Worm (Caenorhabditis elegans) whole organism, young adult: ENCODE results near the gene spig-9.

Experiments used
- D2030.7 ChIP-seq: fragments of 200-800 bp; sonication (Bioruptor generic); IDR thresholded peaks from 2 replicates; pipeline ENCODE4 v1.3.6; 2022; ENCODE audit warnings: missing genetic modification reagents, missing genetic modification characterization, missing compliant biosample characterization
- F37B4.10 ChIP-seq: fragments of 200-800 bp; sonication (Bioruptor generic); IDR thresholded peaks from 2 replicates; pipeline ENCODE4 v1.3.6; 2022; ENCODE audit warnings: missing genetic modification characterization, missing compliant biosample characterization
- F57A8.1 ChIP-seq: fragments of 200-800 bp; sonication (Bioruptor generic); optimal IDR thresholded peaks from 2 replicates; lab custom pipeline; 2018; ENCODE audit warnings: mild to moderate bottlenecking, missing genetic modification characterization, moderate library complexity, missing compliant biosample characterization
- K11D2.4 ChIP-seq: fragments of 200-800 bp; sonication (Bioruptor generic); IDR thresholded peaks from 2 replicates; pipeline ENCODE4 v1.3.6; 2022; ENCODE audit warnings: missing genetic modification reagents, missing genetic modification characterization, missing compliant biosample characterization
- Y53F4B.3 ChIP-seq: fragments of 200-800 bp; sonication (Bioruptor generic); IDR thresholded peaks from 2 replicates; pipeline ENCODE4 v1.3.6; 2022; ENCODE audit warnings: missing genetic modification reagents, missing genetic modification characterization, missing compliant biosample characterization
- akir-1 ChIP-seq: fragments of 200-800 bp; sonication (Bioruptor generic); optimal IDR thresholded peaks from 2 replicates; lab custom pipeline; 2018; ENCODE audit warnings: mild to moderate bottlenecking, missing genetic modification characterization, moderate library complexity, missing compliant biosample characterization
- ama-1 ChIP-seq, 3 experiments: fragments of 150-350 bp in 1 of 3; sonication (generic microtip) in 2 of 3; optimal IDR thresholded peaks; 2 replicates each; lab custom pipeline; 2014 to 2018; ENCODE audit warnings: missing biosample characterization in 2 of 3, missing genetic modification characterization in 2 of 3, missing genetic modification reagents in 2 of 3
- aptf-2 ChIP-seq: fragments of 200-800 bp; sonication (Bioruptor generic); conservative IDR thresholded peaks from 2 replicates; pipeline ENCODE4 v1.3.6; 2022; ENCODE audit warnings: missing genetic modification reagents, missing genetic modification characterization, missing compliant biosample characterization
- attf-5 ChIP-seq: fragments of 200-800 bp; sonication (Bioruptor generic); optimal IDR thresholded peaks from 2 replicates; lab custom pipeline; 2018; ENCODE audit warnings: mild to moderate bottlenecking, missing genetic modification characterization, missing compliant biosample characterization
- attf-6 ChIP-seq: fragments of 200-800 bp; sonication (Bioruptor generic); IDR thresholded peaks from 2 replicates; pipeline ENCODE4 v1.3.6; 2022; ENCODE audit warnings: missing genetic modification reagents, missing genetic modification characterization, missing compliant biosample characterization
- ccch-3 ChIP-seq: fragments of 200-800 bp; sonication (Bioruptor generic); optimal IDR thresholded peaks from 2 replicates; lab custom pipeline; 2018; ENCODE audit warnings: mild to moderate bottlenecking, missing genetic modification characterization, missing compliant biosample characterization
- ceh-27 ChIP-seq: fragments of 200-800 bp; sonication (Bioruptor generic); optimal IDR thresholded peaks from 2 replicates; lab custom pipeline; 2018; ENCODE audit warnings: mild to moderate bottlenecking, missing genetic modification characterization, moderate library complexity, missing compliant biosample characterization
- ceh-91 ChIP-seq: fragments of 200-800 bp; sonication (Bioruptor generic); IDR thresholded peaks from 2 replicates; pipeline ENCODE4 v1.3.6; 2022; ENCODE audit warnings: missing genetic modification reagents, missing genetic modification characterization, missing compliant biosample characterization
- dpl-1 ChIP-seq: fragments of 150-350 bp; optimal IDR thresholded peaks from 2 replicates; lab custom pipeline; 2014; ENCODE audit warnings: missing biosample characterization, missing genetic modification reagents, missing genetic modification characterization
- egrh-3 ChIP-seq: fragments of 200-800 bp; sonication (Bioruptor generic); IDR thresholded peaks from 2 replicates; pipeline ENCODE4 v1.3.6; 2022; ENCODE audit warnings: missing genetic modification reagents, missing genetic modification characterization, missing compliant biosample characterization
- ets-4 ChIP-seq: fragments of 200-800 bp; sonication (Bioruptor generic); optimal IDR thresholded peaks from 2 replicates; lab custom pipeline; 2018; ENCODE audit warnings: mild to moderate bottlenecking, missing genetic modification characterization, missing compliant biosample characterization
- hmg-1.2 ChIP-seq: fragments of 200-800 bp; sonication (Bioruptor generic); IDR thresholded peaks from 2 replicates; pipeline ENCODE4 v1.3.6; 2022; ENCODE audit warnings: missing genetic modification reagents, missing genetic modification characterization, missing compliant biosample characterization
- let-526 ChIP-seq: fragments of 200-800 bp; sonication (Bioruptor generic); IDR thresholded peaks from 2 replicates; pipeline ENCODE4 v1.3.6; 2022; ENCODE audit warnings: missing genetic modification reagents, missing genetic modification characterization, missing compliant biosample characterization
- lin-54 ChIP-seq: fragments of 200-800 bp; sonication (Bioruptor generic); optimal IDR thresholded peaks from 2 replicates; lab custom pipeline; 2018; ENCODE audit warnings: mild to moderate bottlenecking, missing genetic modification characterization, missing compliant biosample characterization
- lsl-1 ChIP-seq: fragments of 200-800 bp; sonication (Bioruptor generic); optimal IDR thresholded peaks from 2 replicates; lab custom pipeline; 2018; ENCODE audit warnings: mild to moderate bottlenecking, missing genetic modification characterization, moderate library complexity, missing compliant biosample characterization
- lsy-27 ChIP-seq: sonication (generic microtip); optimal IDR thresholded peaks from 2 replicates; lab custom pipeline; 2017; ENCODE audit warnings: missing genetic modification characterization, mild to moderate bottlenecking, missing compliant biosample characterization, antibody characterized with exemption, missing genotype, borderline replicate concordance; ENCODE audit not compliant: insufficient read depth
- madf-8 ChIP-seq: fragments of 200-800 bp; sonication (Bioruptor generic); conservative IDR thresholded peaks from 2 replicates; pipeline ENCODE4 v1.3.6; 2022; ENCODE audit warnings: missing genetic modification reagents, missing genetic modification characterization, missing compliant biosample characterization
- nhr-179 ChIP-seq: sonication (generic microtip); optimal IDR thresholded peaks from 2 replicates; lab custom pipeline; 2016; ENCODE audit warnings: mild to moderate bottlenecking, missing genetic modification characterization, missing compliant biosample characterization
- nhr-80 ChIP-seq: sonication (generic microtip); optimal IDR thresholded peaks from 2 replicates; lab custom pipeline; 2016; ENCODE audit warnings: missing genetic modification characterization, missing compliant biosample characterization
- pbrm-1 ChIP-seq: fragments of 200-800 bp; sonication (Bioruptor generic); IDR thresholded peaks from 2 replicates; pipeline ENCODE4 v1.3.6; 2022; ENCODE audit warnings: missing genetic modification reagents, missing genetic modification characterization, missing compliant biosample characterization
- repo-1 ChIP-seq: sonication (generic microtip); optimal IDR thresholded peaks from 2 replicates; lab custom pipeline; 2017; ENCODE audit warnings: mild to moderate bottlenecking, missing genetic modification characterization, missing compliant biosample characterization
- sea-2 ChIP-seq: fragments of 200-800 bp; sonication (Bioruptor generic); IDR thresholded peaks from 2 replicates; pipeline ENCODE4 v1.3.6; 2022; ENCODE audit warnings: missing genetic modification characterization, missing compliant biosample characterization
- snpc-3.4 ChIP-seq: sonication (generic microtip); optimal IDR thresholded peaks from 2 replicates; lab custom pipeline; 2017; ENCODE audit warnings: missing genetic modification characterization, mild to moderate bottlenecking, missing compliant biosample characterization, antibody characterized with exemption, moderate library complexity, missing genotype, missing genetic modification reagents
- snpc-4 ChIP-seq, 5 experiments: fragments of 150-350 bp in 1 of 5; sonication (generic microtip) in 4 of 5; optimal IDR thresholded peaks; 2 replicates each; lab custom pipeline; 2014 to 2018; ENCODE audit warnings: missing genetic modification characterization in 5 of 5, missing biosample characterization in 3 of 5, antibody characterized with exemption in 2 of 5, mild to moderate bottlenecking in 2 of 5, missing compliant biosample characterization in 2 of 5, missing genotype in 2 of 5, moderate library complexity in 2 of 5, missing genetic modification reagents in 1 of 5
- tbx-9 ChIP-seq: sonication (generic microtip); optimal IDR thresholded peaks from 2 replicates; lab custom pipeline; 2016; ENCODE audit warnings: borderline replicate concordance, missing genetic modification characterization, inconsistent platforms, missing compliant biosample characterization
- tlf-1 ChIP-seq: fragments of 200-800 bp; sonication (Bioruptor generic); optimal IDR thresholded peaks from 2 replicates; lab custom pipeline; 2018; ENCODE audit warnings: mild to moderate bottlenecking, missing genetic modification characterization, missing compliant biosample characterization
- unc-130 ChIP-seq: sonication (generic microtip); optimal IDR thresholded peaks from 2 replicates; lab custom pipeline; 2016; ENCODE audit warnings: missing genetic modification reagents, missing genetic modification characterization, missing compliant biosample characterization
- unc-62 ChIP-seq: fragments of 150-350 bp; optimal IDR thresholded peaks from 2 replicates; lab custom pipeline; 2014; ENCODE audit warnings: missing biosample characterization, missing genetic modification reagents, missing genetic modification characterization
- zfh-2 ChIP-seq: fragments of 200-800 bp; sonication (Bioruptor generic); conservative IDR thresholded peaks from 2 replicates; pipeline ENCODE4 v1.3.6; 2022; ENCODE audit warnings: missing genetic modification reagents, missing genetic modification characterization, missing compliant biosample characterization
- zim-3 ChIP-seq: sonication (generic microtip); optimal IDR thresholded peaks from 2 replicates; lab custom pipeline; 2017; ENCODE audit warnings: mild to moderate bottlenecking, missing genetic modification characterization, moderate library complexity, missing compliant biosample characterization
- ztf-3 ChIP-seq: fragments of 200-800 bp; sonication (Bioruptor generic); optimal IDR thresholded peaks from 2 replicates; lab custom pipeline; 2018; ENCODE audit warnings: mild to moderate bottlenecking, missing genetic modification characterization, missing compliant biosample characterization
- ztf-6 ChIP-seq: fragments of 200-800 bp; sonication (Bioruptor generic); IDR thresholded peaks from 2 replicates; pipeline ENCODE4 v1.3.6; 2022; ENCODE audit warnings: missing genetic modification reagents, missing genetic modification characterization, missing compliant biosample characterization

Gene spig-9

ce11 chrV:13565197-13565596, 46.5 kb downstream of the spig-9 start (continued):
- TF ChIP-seq attf-5 (GFP tag; lab: Kevin White, UChicago) (peak; percentile 92), pbrm-1 (GFP tag; lab: Robert Waterston, UW) (peak; percentile 75), unc-130 (no peak), dpl-1 (peak; percentile 0), nhr-179 (tag; lab: Kevin White, UChicago) (no peak)

ce11 chrV:13563841-13564240, 47.8 kb downstream of the spig-9 start, which contains the start of gene grl-17:
Gene grl-17 (minus strand): TSS chrV:13563941.
- no peak for TF ChIP-seq unc-62
- no peak for TF ChIP-seq let-526 (GFP tag; lab: Robert Waterston, UW)
- TF ChIP-seq lsl-1 (GFP tag; lab: Kevin White, UChicago), result no peak
- no peak for TF ChIP-seq K11D2.4 (GFP tag; lab: Robert Waterston, UW)
- no peak for TF ChIP-seq F37B4.10 (GFP tag; lab: Robert Waterston, UW)
- TF ChIP-seq F57A8.1, result no peak
- no peak for TF ChIP-seq ets-4 (GFP tag; lab: Kevin White, UChicago)
- TF ChIP-seq tbx-9 (tag; lab: Kevin White, UChicago), result no peak
- no peak for TF ChIP-seq unc-130
- no peak for TF ChIP-seq pbrm-1 (GFP tag; lab: Robert Waterston, UW)
- no peak for TF ChIP-seq zim-3 (tag; lab: Kevin White, UChicago)
- TF ChIP-seq D2030.7 (GFP tag; lab: Robert Waterston, UW), result no peak
- no peak for TF ChIP-seq Y53F4B.3
- TF ChIP-seq lsy-27, result no peak
- TF ChIP-seq ztf-6 (GFP tag; lab: Robert Waterston, UW), result no peak
- TF ChIP-seq ceh-27 (GFP tag; lab: Kevin White, UChicago), result no peak
- TF ChIP-seq nhr-80 (tag; lab: Kevin White, UChicago), result no peak
- no peak for TF ChIP-seq ccch-3 (GFP tag; lab: Kevin White, UChicago)

ce11 chrV:13562748-13563147, 48.9 kb downstream of the spig-9 start:
- no peak for TF ChIP-seq madf-8
- no peak for TF ChIP-seq snpc-4 (GFP tag; optimal IDR thresholded peaks at IDR 0.05; lab: Kevin White, UChicago)
- TF ChIP-seq snpc-4 (tag; optimal IDR thresholded peaks at IDR 0.05; lab: Kevin White, UChicago), result no peak
- TF ChIP-seq aptf-2 (GFP tag; lab: Robert Waterston, UW), result no peak
- no peak for TF ChIP-seq ama-1 (optimal IDR thresholded peaks at IDR 0.05; lab: Kevin White, UChicago)
- no peak for TF ChIP-seq ama-1 (GFP tag; optimal IDR thresholded peaks at IDR 0.05; lab: Kevin White, UChicago)
- TF ChIP-seq tlf-1, result no peak
- TF ChIP-seq snpc-3.4 (tag; lab: Kevin White, UChicago), result no peak
- TF ChIP-seq ztf-3 (GFP tag; lab: Kevin White, UChicago), result no peak
- TF ChIP-seq repo-1 (tag; lab: Kevin White, UChicago), result no peak
- TF ChIP-seq attf-6 (GFP tag; lab: Robert Waterston, UW), result no peak
- TF ChIP-seq Y53F4B.3, result no peak
- TF ChIP-seq sea-2 (GFP tag; lab: Robert Waterston, UW), result no peak
- TF ChIP-seq lin-54 (GFP tag; lab: Kevin White, UChicago), result no peak
- TF ChIP-seq akir-1 (GFP tag; lab: Kevin White, UChicago), result no peak
- TF ChIP-seq egrh-3 (GFP tag; lab: Robert Waterston, UW), result peak; percentile 66
- peak; percentile 82 for TF ChIP-seq zfh-2 (GFP tag; lab: Robert Waterston, UW)
- no peak for TF ChIP-seq ceh-91
- no peak for TF ChIP-seq hmg-1.2 (GFP tag; lab: Robert Waterston, UW)
- TF ChIP-seq, all 124 proteins: peak for 2
